Worm (Caenorhabditis elegans) whole organism, L3 larva: ENCODE measurements around the gene Y52E8A.6.

ENCODE experiments used
- R02D3.7 ChIP-seq: fragments of 150-350 bp; optimal IDR thresholded peaks from 2 replicates; lab custom pipeline; 2014; ENCODE audit warnings: missing biosample characterization, missing genetic modification characterization
- aly-2 ChIP-seq: fragments of 150-350 bp; optimal IDR thresholded peaks from 2 replicates; lab custom pipeline; 2014; ENCODE audit warnings: missing biosample characterization, missing genetic modification characterization
- ceh-9 ChIP-seq: sonication (generic microtip); optimal IDR thresholded peaks from 2 replicates; lab custom pipeline; 2018; ENCODE audit warnings: missing biosample characterization, missing genetic modification characterization
- elt-2 ChIP-seq: sonication (generic microtip); optimal IDR thresholded peaks from 2 replicates; lab custom pipeline; 2016; ENCODE audit warnings: missing genetic modification reagents, mild to moderate bottlenecking, missing genetic modification characterization, missing compliant biosample characterization
- fkh-10 ChIP-seq: sonication (generic microtip); optimal IDR thresholded peaks from 2 replicates; lab custom pipeline; 2017; ENCODE audit warnings: missing biosample characterization, missing genetic modification reagents, missing genetic modification characterization
- fkh-2 ChIP-seq: fragments of 150-350 bp; optimal IDR thresholded peaks from 2 replicates; lab custom pipeline; 2014; ENCODE audit warnings: missing biosample characterization, missing genetic modification reagents, missing genetic modification characterization
- mml-1 ChIP-seq: fragments of 150-350 bp; sonication (generic microtip); optimal IDR thresholded peaks from 3 replicates; lab custom pipeline; 2014; ENCODE audit warnings: missing biosample characterization, missing genetic modification characterization
- nhr-12 ChIP-seq: fragments of 150-350 bp; optimal IDR thresholded peaks from 2 replicates; lab custom pipeline; 2014; ENCODE audit warnings: missing biosample characterization, missing genetic modification characterization
- nhr-76 ChIP-seq: fragments of 150-350 bp; sonication (generic microtip); optimal IDR thresholded peaks from 5 replicates; lab custom pipeline; 2014; ENCODE audit warnings: missing biosample characterization, missing genetic modification characterization
- nhr-77 ChIP-seq: fragments of 150-350 bp; optimal IDR thresholded peaks from 2 replicates; lab custom pipeline; 2014; ENCODE audit warnings: missing biosample characterization, missing genetic modification characterization
- sea-2 ChIP-seq: fragments of 150-350 bp; sonication (generic microtip); optimal IDR thresholded peaks from 4 replicates; lab custom pipeline; 2014; ENCODE audit warnings: missing biosample characterization, missing genetic modification reagents, missing genetic modification characterization
- snpc-4 ChIP-seq: fragments of 150-350 bp; optimal IDR thresholded peaks from 2 replicates; lab custom pipeline; 2014; ENCODE audit warnings: missing biosample characterization, missing genetic modification characterization

DNA sequence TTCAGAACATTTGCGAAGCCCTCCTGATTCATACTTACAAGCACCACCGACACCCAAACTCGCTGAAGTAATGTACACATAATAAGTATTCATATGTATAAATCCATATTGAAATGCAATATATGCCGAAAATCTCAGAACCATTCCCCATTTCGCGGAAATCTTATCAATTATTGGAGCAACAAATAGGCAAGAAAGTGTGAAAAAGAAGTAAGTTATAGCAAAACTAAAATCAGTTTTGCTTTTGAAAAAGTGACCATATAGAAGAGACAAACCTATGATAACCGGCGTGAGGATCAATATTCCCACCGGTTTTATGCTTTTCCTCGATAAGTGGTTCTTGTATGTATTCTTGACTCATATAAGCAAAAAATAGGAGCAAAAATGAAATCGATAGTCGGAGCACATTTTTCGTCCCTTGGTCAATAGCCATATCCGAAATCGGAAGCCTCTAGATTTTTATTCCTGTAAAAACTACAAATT lies at the start of gene Y52E8A.6:
- TF ChIP-seq R02D3.7 (tag; lab: Kevin White, UChicago) (no peak), sea-2 (no peak), nhr-76 (no peak), snpc-4 (no peak), elt-2 (tag; lab: Kevin White, UChicago) (no peak), aly-2 (tag; lab: Kevin White, UChicago) (no peak), fkh-2 (tag; lab: Kevin White, UChicago) (no peak), nhr-77 (tag; lab: Kevin White, UChicago) (no peak), ceh-9 (tag; lab: Kevin White, UChicago) (no peak), mml-1 (tag; lab: Kevin White, UChicago) (no peak), nhr-12 (tag; lab: Kevin White, UChicago) (no peak), fkh-10 (GFP tag; lab: Kevin White, UChicago) (no peak)
